Worm (Caenorhabditis elegans) whole organism, late embryonic: ENCODE results near the gene gst-28.

Experiments
- C08G9.2 ChIP-seq: sonication (generic microtip); optimal IDR thresholded peaks from 2 replicates; lab custom pipeline; 2016; ENCODE audit warnings: mild to moderate bottlenecking, missing genetic modification characterization, moderate library complexity, missing compliant biosample characterization
- C38D4.7 ChIP-seq: fragments of 200-800 bp; sonication (Bioruptor generic); optimal IDR thresholded peaks from 2 replicates; lab custom pipeline; 2018; ENCODE audit warnings: mild to moderate bottlenecking, missing genetic modification characterization, moderate library complexity, missing compliant biosample characterization
- F13H6.1 ChIP-seq: sonication (generic microtip); optimal IDR thresholded peaks from 2 replicates; lab custom pipeline; 2016; ENCODE audit warnings: missing genetic modification characterization, missing compliant biosample characterization
- K02D7.2 ChIP-seq: sonication (generic microtip); optimal IDR thresholded peaks from 2 replicates; lab custom pipeline; 2017; ENCODE audit warnings: mild to moderate bottlenecking, missing genetic modification characterization, missing compliant biosample characterization
- K09A11.1 ChIP-seq: sonication (generic microtip); optimal IDR thresholded peaks from 2 replicates; lab custom pipeline; 2017; ENCODE audit warnings: antibody characterized with exemption, mild to moderate bottlenecking, missing genetic modification characterization, missing compliant biosample characterization; ENCODE audit not compliant: insufficient read depth
- T23F11.4 ChIP-seq: fragments of 200-800 bp; sonication (Bioruptor generic); optimal IDR thresholded peaks from 2 replicates; lab custom pipeline; 2018; ENCODE audit warnings: mild to moderate bottlenecking, missing genetic modification characterization, missing compliant biosample characterization
- Y22D7AL.16 ChIP-seq: sonication (generic microtip); optimal IDR thresholded peaks from 2 replicates; lab custom pipeline; 2016; ENCODE audit warnings: missing genetic modification characterization, missing compliant biosample characterization
- ahr-1 ChIP-seq: sonication (generic microtip); optimal IDR thresholded peaks from 2 replicates; lab custom pipeline; 2016; ENCODE audit warnings: missing genetic modification characterization, missing compliant biosample characterization
- ceh-19 ChIP-seq: fragments of 200-800 bp; sonication (Bioruptor generic); optimal IDR thresholded peaks from 2 replicates; lab custom pipeline; 2018; ENCODE audit warnings: mild to moderate bottlenecking, missing genetic modification characterization, missing compliant biosample characterization
- ceh-2 ChIP-seq: sonication (generic microtip); optimal IDR thresholded peaks from 2 replicates; lab custom pipeline; 2016; ENCODE audit warnings: missing genotype, missing genetic modification characterization, missing compliant biosample characterization
- ceh-22 ChIP-seq: sonication (generic microtip); optimal IDR thresholded peaks from 2 replicates; lab custom pipeline; 2017; ENCODE audit warnings: missing biosample characterization, missing genetic modification characterization
- ceh-30 ChIP-seq: fragments of 150-350 bp; optimal IDR thresholded peaks from 2 replicates; lab custom pipeline; 2014; ENCODE audit warnings: missing biosample characterization, missing genetic modification characterization
- ceh-31 ChIP-seq: sonication (generic microtip); optimal IDR thresholded peaks from 2 replicates; lab custom pipeline; 2016; ENCODE audit warnings: missing genetic modification characterization, missing compliant biosample characterization
- ceh-34 ChIP-seq: sonication (generic microtip); optimal IDR thresholded peaks from 2 replicates; lab custom pipeline; 2016; ENCODE audit warnings: mild to moderate bottlenecking, missing genetic modification characterization, missing compliant biosample characterization
- ceh-45 ChIP-seq: fragments of 200-800 bp; sonication (Bioruptor generic); IDR thresholded peaks from 2 replicates; pipeline ENCODE4 v1.3.6; 2022; ENCODE audit warnings: missing genetic modification reagents, missing genetic modification characterization, missing compliant biosample characterization
- ceh-48 ChIP-seq: sonication (generic microtip); optimal IDR thresholded peaks from 2 replicates; lab custom pipeline; 2016; ENCODE audit warnings: missing genetic modification characterization, inconsistent platforms, missing compliant biosample characterization
- ceh-6 ChIP-seq: fragments of 200-800 bp; sonication (Bioruptor generic); optimal IDR thresholded peaks from 2 replicates; lab custom pipeline; 2018; ENCODE audit warnings: mild to moderate bottlenecking, missing genetic modification characterization, missing compliant biosample characterization
- ceh-9 ChIP-seq: sonication (generic microtip); optimal IDR thresholded peaks from 2 replicates; lab custom pipeline; 2016; ENCODE audit warnings: mild to moderate bottlenecking, missing genetic modification characterization, inconsistent platforms, missing compliant biosample characterization
- che-1 ChIP-seq: sonication (generic microtip); optimal IDR thresholded peaks from 2 replicates; lab custom pipeline; 2016; ENCODE audit warnings: mild to moderate bottlenecking, missing genetic modification characterization, missing compliant biosample characterization
- dmd-4 ChIP-seq: sonication (generic microtip); optimal IDR thresholded peaks from 2 replicates; lab custom pipeline; 2016; ENCODE audit warnings: borderline replicate concordance, missing genetic modification characterization, missing compliant biosample characterization
- dve-1 ChIP-seq: sonication (generic microtip); optimal IDR thresholded peaks from 2 replicates; lab custom pipeline; 2017; ENCODE audit warnings: antibody characterized with exemption, mild to moderate bottlenecking, missing genetic modification characterization, missing compliant biosample characterization
- elt-2 ChIP-seq: sonication (generic microtip); optimal IDR thresholded peaks from 2 replicates; lab custom pipeline; 2016; ENCODE audit warnings: missing genetic modification reagents, missing genetic modification characterization, missing compliant biosample characterization
- elt-4 ChIP-seq: sonication (generic microtip); optimal IDR thresholded peaks from 2 replicates; lab custom pipeline; 2016; ENCODE audit warnings: missing genetic modification characterization, missing compliant biosample characterization
- ets-4 ChIP-seq: sonication (generic microtip); optimal IDR thresholded peaks from 2 replicates; lab custom pipeline; 2016; ENCODE audit warnings: missing genetic modification characterization, missing compliant biosample characterization
- eyg-1 ChIP-seq: sonication (generic microtip); optimal IDR thresholded peaks from 2 replicates; lab custom pipeline; 2016; ENCODE audit warnings: missing genotype, missing genetic modification characterization, missing compliant biosample characterization
- fkh-10 ChIP-seq: fragments of 150-350 bp; optimal IDR thresholded peaks from 2 replicates; lab custom pipeline; 2014; ENCODE audit warnings: missing biosample characterization, missing genetic modification reagents, missing genetic modification characterization
- fkh-6 ChIP-seq: sonication (generic microtip); optimal IDR thresholded peaks from 2 replicates; lab custom pipeline; 2016; ENCODE audit warnings: missing genetic modification characterization, missing compliant biosample characterization
- gmeb-2 ChIP-seq: sonication (generic microtip); optimal IDR thresholded peaks from 2 replicates; lab custom pipeline; 2016; ENCODE audit warnings: missing genetic modification characterization, inconsistent platforms, missing compliant biosample characterization
- hlh-15 ChIP-seq: sonication (generic microtip); optimal IDR thresholded peaks from 2 replicates; lab custom pipeline; 2016; ENCODE audit warnings: missing genetic modification characterization, missing compliant biosample characterization
- hlh-30 ChIP-seq: sonication (generic microtip); optimal IDR thresholded peaks from 2 replicates; lab custom pipeline; 2017; ENCODE audit warnings: antibody characterized with exemption, missing genetic modification characterization, missing compliant biosample characterization; ENCODE audit not compliant: insufficient read depth
- hlh-8 ChIP-seq: sonication (generic microtip); optimal IDR thresholded peaks from 2 replicates; lab custom pipeline; 2016; ENCODE audit warnings: missing genotype, missing genetic modification characterization, missing compliant biosample characterization
- lin-11 ChIP-seq: fragments of 200-800 bp; sonication (Bioruptor generic); optimal IDR thresholded peaks from 2 replicates; lab custom pipeline; 2018; ENCODE audit warnings: mild to moderate bottlenecking, missing genetic modification characterization, missing compliant biosample characterization
- madf-2 ChIP-seq: sonication (generic microtip); optimal IDR thresholded peaks from 2 replicates; lab custom pipeline; 2017; ENCODE audit warnings: missing genetic modification characterization, missing compliant biosample characterization
- mec-3 ChIP-seq: sonication (generic microtip); optimal IDR thresholded peaks from 2 replicates; lab custom pipeline; 2016; ENCODE audit warnings: borderline replicate concordance, missing genetic modification characterization, missing compliant biosample characterization
- nfya-1 ChIP-seq: sonication (generic microtip); optimal IDR thresholded peaks from 2 replicates; lab custom pipeline; 2017; ENCODE audit warnings: missing genetic modification characterization, mild to moderate bottlenecking, missing compliant biosample characterization, antibody characterized with exemption, moderate library complexity
- npax-4 ChIP-seq: sonication (generic microtip); optimal IDR thresholded peaks from 2 replicates; lab custom pipeline; 2016; ENCODE audit warnings: missing genetic modification characterization, missing compliant biosample characterization
- odd-2 ChIP-seq: sonication (generic microtip); optimal IDR thresholded peaks from 2 replicates; lab custom pipeline; 2017; ENCODE audit warnings: antibody characterized with exemption, mild to moderate bottlenecking, missing genetic modification characterization, missing compliant biosample characterization
- pat-9 ChIP-seq: fragments of 200-800 bp; sonication (Bioruptor generic); optimal IDR thresholded peaks from 2 replicates; lab custom pipeline; 2018; ENCODE audit warnings: mild to moderate bottlenecking, missing genetic modification characterization, moderate library complexity, missing compliant biosample characterization
- pax-1 ChIP-seq: fragments of 150-350 bp; optimal IDR thresholded peaks from 2 replicates; lab custom pipeline; 2014; ENCODE audit warnings: missing biosample characterization, missing genetic modification characterization
- pha-2 ChIP-seq: sonication (generic microtip); optimal IDR thresholded peaks from 2 replicates; lab custom pipeline; 2017; ENCODE audit warnings: mild to moderate bottlenecking, missing genetic modification characterization, missing compliant biosample characterization
- rnt-1 ChIP-seq: sonication (generic microtip); optimal IDR thresholded peaks from 2 replicates; lab custom pipeline; 2016; ENCODE audit warnings: missing genetic modification characterization, missing compliant biosample characterization
- sdc-2 ChIP-seq: sonication (generic microtip); optimal IDR thresholded peaks from 2 replicates; lab custom pipeline; 2016; ENCODE audit warnings: missing genotype, missing genetic modification characterization, missing compliant biosample characterization
- sox-2 ChIP-seq: fragments of 200-800 bp; sonication (Bioruptor generic); IDR thresholded peaks from 2 replicates; pipeline ENCODE4 v1.3.6; 2022; ENCODE audit warnings: missing genetic modification reagents, missing genetic modification characterization, missing compliant biosample characterization
- syd-9 ChIP-seq: sonication (generic microtip); optimal IDR thresholded peaks from 2 replicates; lab custom pipeline; 2016; ENCODE audit warnings: mild to moderate bottlenecking, missing genetic modification characterization, moderate library complexity, missing compliant biosample characterization
- tbx-2 ChIP-seq: sonication (generic microtip); optimal IDR thresholded peaks from 2 replicates; lab custom pipeline; 2016; ENCODE audit warnings: missing genetic modification characterization, missing compliant biosample characterization
- tbx-7 ChIP-seq: sonication (generic microtip); optimal IDR thresholded peaks from 2 replicates; lab custom pipeline; 2016; ENCODE audit warnings: missing genotype, missing genetic modification characterization, missing compliant biosample characterization
- unc-3 ChIP-seq, 2 experiments: fragments of 200-800 bp in 1 of 2; sonication (Bioruptor generic) in 1 of 2; sonication (generic microtip) in 1 of 2; conservative IDR thresholded peaks in 1 of 2; optimal IDR thresholded peaks in 1 of 2; 2 replicates each; pipeline versions ENCODE4 v1.3.6 to Lab custom; 2016 to 2022; ENCODE audit warnings: missing compliant biosample characterization in 2 of 2, missing genetic modification characterization in 2 of 2, missing genetic modification reagents in 1 of 2
- unc-42 ChIP-seq: sonication (generic microtip); optimal IDR thresholded peaks from 2 replicates; lab custom pipeline; 2016; ENCODE audit warnings: missing genotype, missing genetic modification characterization, missing compliant biosample characterization
- zip-5 ChIP-seq: sonication (generic microtip); optimal IDR thresholded peaks from 2 replicates; lab custom pipeline; 2016; ENCODE audit warnings: missing genetic modification characterization, missing compliant biosample characterization

gst-28 gene

DNA sequence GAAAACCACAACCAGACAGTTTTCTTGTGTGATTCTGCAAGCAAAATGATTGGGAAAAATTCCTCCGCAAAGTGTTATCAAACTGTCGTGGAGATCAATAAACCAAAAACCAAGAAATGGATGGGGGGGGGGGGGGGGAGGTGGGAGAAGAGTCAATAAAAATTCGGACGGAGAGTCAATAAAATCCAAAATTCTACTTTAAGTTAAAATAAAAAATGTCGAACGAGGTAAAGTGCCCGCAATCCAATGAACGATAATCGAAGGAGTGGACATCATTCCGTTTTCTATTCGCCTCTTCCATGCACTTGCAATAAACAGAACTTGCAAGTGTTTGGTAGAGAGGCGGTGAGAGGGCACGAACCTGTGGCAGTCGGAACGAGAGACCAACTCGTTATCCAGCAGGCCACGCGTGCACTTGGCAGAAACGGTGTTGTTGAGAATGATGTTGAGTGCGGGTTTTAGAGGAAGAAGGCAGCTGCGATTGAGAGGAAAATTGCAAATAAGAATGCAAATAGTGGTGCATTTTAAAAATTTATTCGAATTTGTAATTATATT lies 1.6 kb downstream of the gst-28 start, which contains the start of gene gst-27 (continued):
- TF ChIP-seq ceh-6 (GFP tag; lab: Kevin White, UChicago) (peak; percentile 85), gmeb-2 (tag; lab: Kevin White, UChicago) (peak; percentile 76), fkh-6 (tag; lab: Kevin White, UChicago) (peak; percentile 79), hlh-30 (tag; lab: Kevin White, UChicago) (peak; percentile 52), sox-2 (GFP tag; lab: Robert Waterston, UW) (peak; percentile 74), madf-2 (peak; percentile 72), hlh-15 (tag; lab: Kevin White, UChicago) (peak; percentile 9), elt-2 (tag; lab: Kevin White, UChicago) (peak; percentile 84), dmd-4 (peak; percentile 53), dve-1 (peak; percentile 86), pat-9 (tag; lab: Kevin White, UChicago) (peak; percentile 81), C08G9.2 (tag; lab: Kevin White, UChicago) (peak; percentile 75), tbx-7 (tag; lab: Kevin White, UChicago) (peak; percentile 49), unc-3 (GFP tag; conservative IDR thresholded peaks at IDR 0.05; lab: Robert Waterston, UW) (peak; percentile 52; the same call in 1 of the 2 replicates), unc-3 (tag; optimal IDR thresholded peaks at IDR 0.05; lab: Kevin White, UChicago) (peak; percentile 24), zip-5 (tag; lab: Kevin White, UChicago) (peak; percentile 53), unc-42 (tag; lab: Kevin White, UChicago) (peak; percentile 59), Y22D7AL.16 (tag; lab: Kevin White, UChicago) (peak; percentile 74), npax-4 (tag; lab: Kevin White, UChicago) (peak; percentile 62), C38D4.7 (GFP tag; lab: Kevin White, UChicago) (peak; percentile 76), pax-1 (tag; lab: Kevin White, UChicago) (no peak), ahr-1 (tag; lab: Kevin White, UChicago) (peak; percentile 63), eyg-1 (tag; lab: Kevin White, UChicago) (peak; percentile 2), odd-2 (tag; lab: Kevin White, UChicago) (peak; percentile 50), ceh-34 (peak; percentile 81), syd-9 (tag; lab: Kevin White, UChicago) (peak; percentile 75), mec-3 (tag; lab: Kevin White, UChicago) (no peak), sdc-2 (tag; lab: Kevin White, UChicago) (peak; percentile 74), ceh-9 (tag; lab: Kevin White, UChicago) (no peak), ets-4 (tag; lab: Kevin White, UChicago) (peak; percentile 58), ceh-22 (tag; lab: Kevin White, UChicago) (peak; percentile 23), che-1 (tag; lab: Kevin White, UChicago) (peak; percentile 82), K09A11.1 (tag; lab: Kevin White, UChicago) (peak; percentile 61), hlh-8 (peak; percentile 68), nfya-1 (peak; percentile 87), ceh-30 (tag; lab: Kevin White, UChicago) (peak; percentile 48), ceh-31 (tag; lab: Kevin White, UChicago) (peak; percentile 73), rnt-1 (tag; lab: Kevin White, UChicago) (peak; percentile 82), fkh-10 (peak; percentile 49), lin-11 (tag; lab: Kevin White, UChicago) (peak; percentile 77), ceh-48 (tag; lab: Kevin White, UChicago) (peak; percentile 71), pha-2 (peak; percentile 54), ceh-19 (GFP tag; lab: Kevin White, UChicago) (peak; percentile 86), ceh-45 (GFP tag; lab: Robert Waterston, UW) (peak; percentile 68), K02D7.2 (tag; lab: Kevin White, UChicago) (peak; percentile 69), tbx-2 (tag; lab: Kevin White, UChicago) (peak; percentile 70), F13H6.1 (tag; lab: Kevin White, UChicago) (peak; percentile 74), elt-4 (no peak), T23F11.4 (GFP tag; lab: Kevin White, UChicago) (peak; percentile 66), ceh-2 (tag; lab: Kevin White, UChicago) (peak; percentile 48)
